Worm (Caenorhabditis elegans) whole organism, L2 larva: Measurements from ENCODE around the gene T05C12.1.

Experiments used
- C34F6.9 ChIP-seq: fragments of 150-350 bp; optimal IDR thresholded peaks from 2 replicates; lab custom pipeline; 2014; ENCODE audit warnings: missing biosample characterization, missing genetic modification characterization
- F13H6.1 ChIP-seq: sonication (generic microtip); optimal IDR thresholded peaks from 2 replicates; lab custom pipeline; 2016; ENCODE audit warnings: missing genetic modification characterization, missing compliant biosample characterization
- R02D3.7 ChIP-seq: fragments of 150-350 bp; optimal IDR thresholded peaks from 2 replicates; lab custom pipeline; 2014; ENCODE audit warnings: missing biosample characterization, missing genetic modification characterization
- Y55F3AM.14 ChIP-seq: fragments of 200-800 bp; sonication (Bioruptor generic); optimal IDR thresholded peaks from 2 replicates; lab custom pipeline; 2018; ENCODE audit warnings: mild to moderate bottlenecking, missing genetic modification characterization, missing compliant biosample characterization
- ZK546.5 ChIP-seq: sonication (generic microtip); optimal IDR thresholded peaks from 2 replicates; lab custom pipeline; 2017; ENCODE audit warnings: missing biosample characterization, missing genetic modification characterization
- alr-1 ChIP-seq: fragments of 150-350 bp; optimal IDR thresholded peaks from 2 replicates; lab custom pipeline; 2014; ENCODE audit warnings: missing biosample characterization, missing genetic modification characterization
- aly-2 ChIP-seq: fragments of 150-350 bp; optimal IDR thresholded peaks from 2 replicates; lab custom pipeline; 2014; ENCODE audit warnings: missing biosample characterization, missing genetic modification characterization
- blmp-1 ChIP-seq: sonication (generic microtip); optimal IDR thresholded peaks from 2 replicates; lab custom pipeline; 2017; ENCODE audit warnings: missing genetic modification characterization, mild to moderate bottlenecking, missing compliant biosample characterization, antibody characterized with exemption, moderate library complexity; ENCODE audit not compliant: insufficient read depth
- dmd-4 ChIP-seq: sonication (generic microtip); optimal IDR thresholded peaks from 2 replicates; lab custom pipeline; 2017; ENCODE audit warnings: missing biosample characterization, missing genetic modification characterization
- egl-27 ChIP-seq: sonication (generic microtip); optimal IDR thresholded peaks from 3 replicates; lab custom pipeline; 2017; ENCODE audit warnings: missing biosample characterization, missing genetic modification reagents, missing genetic modification characterization
- elt-1 ChIP-seq: fragments of 150-350 bp; optimal IDR thresholded peaks from 2 replicates; lab custom pipeline; 2014; ENCODE audit warnings: missing biosample characterization, missing genetic modification characterization
- elt-3 ChIP-seq: sonication (generic microtip); optimal IDR thresholded peaks from 2 replicates; lab custom pipeline; 2017; ENCODE audit warnings: missing biosample characterization, missing genetic modification characterization
- fos-1 ChIP-seq: fragments of 150-350 bp; optimal IDR thresholded peaks from 2 replicates; lab custom pipeline; 2014; ENCODE audit warnings: missing biosample characterization, missing genetic modification characterization
- gmeb-1 ChIP-seq: fragments of 150-350 bp; optimal IDR thresholded peaks from 2 replicates; lab custom pipeline; 2014; ENCODE audit warnings: missing biosample characterization, missing genetic modification characterization
- lin-11 ChIP-seq: fragments of 150-350 bp; sonication (generic microtip); optimal IDR thresholded peaks from 2 replicates; lab custom pipeline; 2014; ENCODE audit warnings: missing biosample characterization, missing genetic modification characterization, inconsistent platforms, mixed read lengths
- lin-13 ChIP-seq: fragments of 150-350 bp; optimal IDR thresholded peaks from 2 replicates; lab custom pipeline; 2014; ENCODE audit warnings: missing biosample characterization, missing genetic modification reagents, missing genetic modification characterization
- lin-39 ChIP-seq: fragments of 150-350 bp; optimal IDR thresholded peaks from 2 replicates; lab custom pipeline; 2014; ENCODE audit warnings: missing biosample characterization, missing genetic modification reagents, missing genetic modification characterization
- lsy-2 ChIP-seq, 2 experiments: fragments of 150-350 bp in 1 of 2; sonication (generic microtip) in 1 of 2; optimal IDR thresholded peaks; 2 replicates each; lab custom pipeline; 2014 to 2017; ENCODE audit warnings: missing biosample characterization in 2 of 2, missing genetic modification characterization in 2 of 2
- mbf-1 ChIP-seq: sonication (generic microtip); optimal IDR thresholded peaks from 2 replicates; lab custom pipeline; 2017; ENCODE audit warnings: missing biosample characterization, missing genetic modification characterization
- mdl-1 ChIP-seq, 2 experiments: fragments of 150-350 bp in 1 of 2; sonication (generic microtip) in 1 of 2; optimal IDR thresholded peaks; 2 replicates each; lab custom pipeline; 2017; ENCODE audit warnings: missing biosample characterization in 2 of 2, missing genetic modification characterization in 2 of 2
- nhr-10 ChIP-seq: sonication (generic microtip); optimal IDR thresholded peaks from 2 replicates; lab custom pipeline; 2017; ENCODE audit warnings: missing biosample characterization, missing genetic modification characterization
- nhr-11 ChIP-seq: fragments of 150-350 bp; optimal IDR thresholded peaks from 2 replicates; lab custom pipeline; 2014; ENCODE audit warnings: missing biosample characterization, missing genetic modification characterization
- nhr-12 ChIP-seq: fragments of 150-350 bp; optimal IDR thresholded peaks from 2 replicates; lab custom pipeline; 2014; ENCODE audit warnings: missing biosample characterization, missing genetic modification characterization
- nhr-129 ChIP-seq: fragments of 150-350 bp; optimal IDR thresholded peaks from 2 replicates; lab custom pipeline; 2014; ENCODE audit warnings: missing biosample characterization, missing genetic modification characterization
- nhr-23 ChIP-seq: fragments of 150-350 bp; optimal IDR thresholded peaks from 2 replicates; lab custom pipeline; 2014; ENCODE audit warnings: missing biosample characterization, missing genetic modification reagents, missing genetic modification characterization
- nhr-237 ChIP-seq: fragments of 150-350 bp; optimal IDR thresholded peaks from 2 replicates; lab custom pipeline; 2014; ENCODE audit warnings: missing biosample characterization, missing genetic modification characterization
- nhr-25 ChIP-seq: fragments of 150-350 bp; sonication (generic microtip); optimal IDR thresholded peaks from 3 replicates; lab custom pipeline; 2014; ENCODE audit warnings: missing biosample characterization, missing genetic modification characterization
- peb-1 ChIP-seq: fragments of 150-350 bp; optimal IDR thresholded peaks from 2 replicates; lab custom pipeline; 2014; ENCODE audit warnings: missing biosample characterization, missing genetic modification characterization
- skn-1 ChIP-seq: sonication (generic microtip); optimal IDR thresholded peaks from 2 replicates; lab custom pipeline; 2017; ENCODE audit warnings: missing biosample characterization, missing genetic modification characterization
- sma-3 ChIP-seq: sonication (generic microtip); optimal IDR thresholded peaks from 2 replicates; lab custom pipeline; 2016; ENCODE audit warnings: missing genetic modification reagents, missing genetic modification characterization, missing compliant biosample characterization
- snpc-4 ChIP-seq: fragments of 150-350 bp; optimal IDR thresholded peaks from 2 replicates; lab custom pipeline; 2014; ENCODE audit warnings: missing biosample characterization, missing genetic modification characterization
- unc-39 ChIP-seq: fragments of 150-350 bp; optimal IDR thresholded peaks from 2 replicates; lab custom pipeline; 2014; ENCODE audit warnings: missing biosample characterization, missing genetic modification characterization
- unc-62 ChIP-seq: fragments of 150-350 bp; optimal IDR thresholded peaks from 2 replicates; lab custom pipeline; 2014; ENCODE audit warnings: missing biosample characterization, missing genetic modification reagents, missing genetic modification characterization
- zag-1 ChIP-seq: fragments of 150-350 bp; optimal IDR thresholded peaks from 2 replicates; lab custom pipeline; 2014; ENCODE audit warnings: missing biosample characterization, missing genetic modification characterization
- ztf-1 ChIP-seq: fragments of 200-800 bp; sonication (Bioruptor generic); conservative IDR thresholded peaks from 2 replicates; pipeline ENCODE4 v1.3.6; 2022; ENCODE audit warnings: missing genetic modification characterization, missing compliant biosample characterization
- ztf-11 ChIP-seq: sonication (generic microtip); optimal IDR thresholded peaks from 2 replicates; lab custom pipeline; 2017; ENCODE audit warnings: missing biosample characterization, missing genetic modification characterization
- ztf-4 ChIP-seq: fragments of 150-350 bp; optimal IDR thresholded peaks from 2 replicates; lab custom pipeline; 2014; ENCODE audit warnings: missing biosample characterization, missing genetic modification characterization

Gene T05C12.1

ce11 chrII:8185016-8185493 lies 11.6 kb downstream of the T05C12.1 start, which contains the start of the genes mig-5 and cct-1 (continued):
- TF ChIP-seq unc-62 (GFP tag; lab: Kevin White, UChicago) = peak; percentile 89

ce11 chrII:8187516-8187915 lies 14.0 kb downstream of the T05C12.1 start:
- TF ChIP-seq elt-1 (tag; lab: Kevin White, UChicago) (no peak), unc-39 (tag; lab: Kevin White, UChicago) (no peak), ztf-1 (GFP tag; lab: Robert Waterston, UW) (no peak), nhr-129 (tag; lab: Kevin White, UChicago) (no peak), lin-11 (tag; lab: Kevin White, UChicago) (no peak), lin-39 (tag; lab: Kevin White, UChicago) (no peak), ztf-11 (tag; lab: Kevin White, UChicago) (no peak), ztf-4 (tag; lab: Kevin White, UChicago) (no peak), elt-3 (tag; lab: Kevin White, UChicago) (no peak), C34F6.9 (tag; lab: Kevin White, UChicago) (no peak), nhr-25 (tag; lab: Kevin White, UChicago) (no peak), Y55F3AM.14 (GFP tag; lab: Kevin White, UChicago) (no peak), gmeb-1 (no peak), mdl-1 (tag; optimal IDR thresholded peaks at IDR 0.05; lab: Kevin White, UChicago) (no peak), R02D3.7 (tag; lab: Kevin White, UChicago) (no peak), F13H6.1 (tag; lab: Kevin White, UChicago) (no peak), lsy-2 (tag; optimal IDR thresholded peaks at IDR 0.05; lab: Kevin White, UChicago) (no peak), peb-1 (tag; lab: Kevin White, UChicago) (no peak), nhr-10 (tag; lab: Kevin White, UChicago) (no peak), nhr-12 (no peak)

ce11 chrII:8190455-8190854 lies 17.0 kb downstream of the T05C12.1 start, which contains the start of gene T05C12.8:
Gene T05C12.8, minus strand, starts transcription at chrII:8190555.
- TF ChIP-seq ztf-1 (GFP tag; lab: Robert Waterston, UW) (no peak), F13H6.1 (tag; lab: Kevin White, UChicago) (no peak), Y55F3AM.14 (GFP tag; lab: Kevin White, UChicago) (no peak), elt-1 (tag; lab: Kevin White, UChicago) (no peak), nhr-25 (tag; lab: Kevin White, UChicago) (no peak)

ce11 chrII:8193126-8193525 lies 19.6 kb downstream of the T05C12.1 start, which contains the start of gene T05C12.9:
Gene T05C12.9, minus strand, starts transcription at chrII:8193226.
- TF ChIP-seq blmp-1 (tag; lab: Kevin White, UChicago) = no peak
- no peak for TF ChIP-seq ztf-11 (tag; lab: Kevin White, UChicago)
- TF ChIP-seq lin-13 (GFP tag; lab: Kevin White, UChicago) = no peak
- TF ChIP-seq zag-1 (tag; lab: Kevin White, UChicago) = no peak
- no peak for TF ChIP-seq nhr-25 (tag; lab: Kevin White, UChicago)
- no peak for TF ChIP-seq skn-1 (tag; lab: Kevin White, UChicago)
- no peak for TF ChIP-seq fos-1 (tag; lab: Kevin White, UChicago)
- TF ChIP-seq mbf-1 = no peak
- no peak for TF ChIP-seq Y55F3AM.14 (GFP tag; lab: Kevin White, UChicago)
- TF ChIP-seq nhr-23 = no peak
- no peak for TF ChIP-seq aly-2 (tag; lab: Kevin White, UChicago)

- TF ChIP-seq alr-1 (tag; lab: Kevin White, UChicago) (no peak), ztf-4 (tag; lab: Kevin White, UChicago) (no peak), ZK546.5 (tag; lab: Kevin White, UChicago) (no peak)
Measured at ce11 chrII:8193922-8194321, 20.4 kb downstream of the T05C12.1 start.

- no peak for TF ChIP-seq lsy-2 (tag; optimal IDR thresholded peaks at IDR 0.05; lab: Kevin White, UChicago)
- no peak for TF ChIP-seq nhr-129 (tag; lab: Kevin White, UChicago)
- TF ChIP-seq snpc-4 (tag; lab: Kevin White, UChicago) = no peak
- TF ChIP-seq lin-39 (tag; lab: Kevin White, UChicago) = no peak
- TF ChIP-seq alr-1 (tag; lab: Kevin White, UChicago) = no peak
- no peak for TF ChIP-seq peb-1 (tag; lab: Kevin White, UChicago)
- TF ChIP-seq nhr-237 (tag; lab: Kevin White, UChicago) = no peak
- TF ChIP-seq elt-1 (tag; lab: Kevin White, UChicago) = no peak
- TF ChIP-seq egl-27 (tag; lab: Kevin White, UChicago) = no peak
- TF ChIP-seq dmd-4 (tag; lab: Kevin White, UChicago) = no peak
- no peak for TF ChIP-seq unc-39 (tag; lab: Kevin White, UChicago)
- TF ChIP-seq lin-13 (GFP tag; lab: Kevin White, UChicago) = no peak
- TF ChIP-seq nhr-11 (tag; lab: Kevin White, UChicago) = no peak
- TF ChIP-seq fos-1 (tag; lab: Kevin White, UChicago) = no peak
- no peak for TF ChIP-seq ZK546.5 (tag; lab: Kevin White, UChicago)
- no peak for TF ChIP-seq sma-3
Measured at ce11 chrII:8198503-8198902, 25.0 kb downstream of the T05C12.1 start, which contains the start of gene qua-1. Gene qua-1, plus strand, starts transcription at chrII:8198803.
